Fruit fly (Drosophila melanogaster): ENCODE results near the gene djl.

djl gene

dm6 chr3R:7028554-7028953, 32.0 kb upstream of the djl start:
- TF ChIP-seq lz (GFP tag; optimal IDR thresholded peaks at IDR 0.05) = no peak
- TF ChIP-seq CG31627 (GFP tag; optimal IDR thresholded peaks at IDR 0.05) = no peak
- TF ChIP-seq CG6808 (GFP tag; optimal IDR thresholded peaks at IDR 0.05) = no peak
- TF ChIP-seq Sox15 (GFP tag; optimal IDR thresholded peaks at IDR 0.05) = no peak
- no peak for TF ChIP-seq CG32006 (GFP tag; optimal IDR thresholded peaks at IDR 0.05)
- no peak for TF ChIP-seq topi (GFP tag; optimal IDR thresholded peaks at IDR 0.05)
- no peak for TF ChIP-seq CG11762 (GFP tag; optimal IDR thresholded peaks at IDR 0.05; ENCODE audit: insufficient read depth)
- TF ChIP-seq CG3032 (tag; optimal IDR thresholded peaks at IDR 0.05) = no peak
- TF ChIP-seq CG6163 (GFP tag; IDR thresholded peaks at IDR 0.05) = no peak
- no peak for TF ChIP-seq CG16779 (tag; optimal IDR thresholded peaks at IDR 0.05)
- no peak for TF ChIP-seq CG6276 (GFP tag; optimal IDR thresholded peaks at IDR 0.05)
- no peak for TF ChIP-seq spab (GFP tag; optimal IDR thresholded peaks at IDR 0.05)
- TF ChIP-seq Hr4 (GFP tag; optimal IDR thresholded peaks at IDR 0.05) = no peak

- TF ChIP-seq net (GFP tag; optimal IDR thresholded peaks at IDR 0.05) = no peak
- TF ChIP-seq CG11902 (GFP tag; optimal IDR thresholded peaks at IDR 0.05) = no peak
- no peak for TF ChIP-seq Hr38 (GFP tag; optimal IDR thresholded peaks at IDR 0.05)
- no peak for TF ChIP-seq dac (GFP tag; optimal IDR thresholded peaks at IDR 0.05)
- no peak for TF ChIP-seq esn (GFP tag; optimal IDR thresholded peaks at IDR 0.05)
- TF ChIP-seq CG16779 (tag; optimal IDR thresholded peaks at IDR 0.05) = no peak
- no peak for TF ChIP-seq CG8119 (GFP tag; IDR thresholded peaks at IDR 0.05)
- TF ChIP-seq Sox14 (GFP tag; optimal IDR thresholded peaks at IDR 0.05) = no peak
- no peak for TF ChIP-seq CG31627 (GFP tag; optimal IDR thresholded peaks at IDR 0.05)
Observed at dm6 chr3R:7029434-7029833, 31.1 kb upstream of the djl start.

dm6 chr3R:7031553-7031952, 29.0 kb upstream of the djl start:
- TF ChIP-seq CG34406 (GFP tag; optimal IDR thresholded peaks at IDR 0.05) (no peak), dsx (GFP tag; optimal IDR thresholded peaks at IDR 0.05; ENCODE audit: poor library complexity, severe bottlenecking) (no peak)

- TF ChIP-seq CG11762 (GFP tag; optimal IDR thresholded peaks at IDR 0.05; ENCODE audit: insufficient read depth) (no peak), CG9139 (GFP tag; optimal IDR thresholded peaks at IDR 0.05) (no peak), Sox15 (GFP tag; optimal IDR thresholded peaks at IDR 0.05) (no peak), Eip93F (GFP tag; optimal IDR thresholded peaks at IDR 0.05) (no peak), fd85E (GFP tag; optimal IDR thresholded peaks at IDR 0.05) (no peak), CG11294 (GFP tag; IDR thresholded peaks at IDR 0.05) (no peak), CG16779 (tag; optimal IDR thresholded peaks at IDR 0.05) (no peak), Met (GFP tag; optimal IDR thresholded peaks at IDR 0.05) (no peak), Hr39 (GFP tag; optimal IDR thresholded peaks at IDR 0.05) (no peak), achi (GFP tag; optimal IDR thresholded peaks at IDR 0.05) (no peak), OdsH (GFP tag; optimal IDR thresholded peaks at IDR 0.05) (no peak)
Observed at dm6 chr3R:7033707-7034106, 26.9 kb upstream of the djl start.

- TF ChIP-seq Blimp-1 (GFP tag; optimal IDR thresholded peaks at IDR 0.05) (no peak), achi (GFP tag; optimal IDR thresholded peaks at IDR 0.05) (no peak), eg (GFP tag; IDR thresholded peaks at IDR 0.05) (no peak), Gug (GFP tag; IDR thresholded peaks at IDR 0.05) (no peak), Smox (GFP tag; optimal IDR thresholded peaks at IDR 0.05) (no peak)
Observed at dm6 chr3R:7034440-7034839, 26.1 kb upstream of the djl start.
